Worm (Caenorhabditis elegans) whole organism, dauer: ENCODE data around the gene mam-1.

Experiments
- unc-62 ChIP-seq: sonication (generic microtip); optimal IDR thresholded peaks from 2 replicates; lab custom pipeline; 2017; ENCODE audit warnings: missing biosample characterization, missing genetic modification reagents, missing genetic modification characterization

The mam-1 gene

DNA sequence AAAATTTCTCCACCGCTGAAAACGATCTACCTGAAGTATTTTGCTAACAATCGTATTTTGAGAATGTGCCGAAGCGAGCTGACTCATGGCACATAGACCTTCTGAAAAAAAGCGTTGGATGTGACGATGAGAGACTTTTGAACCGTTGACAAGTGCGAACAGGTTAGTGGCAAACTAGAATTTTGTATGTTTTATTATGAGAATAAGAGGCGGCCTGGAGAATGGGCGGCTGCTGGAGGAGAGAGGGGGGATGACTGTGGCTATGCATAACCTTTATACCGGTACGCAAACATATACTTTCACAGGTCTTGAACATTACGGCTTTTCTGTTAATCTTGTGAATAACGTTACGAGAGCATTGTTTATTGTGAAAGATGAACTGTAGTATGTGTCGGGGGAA is at the start of gene mam-1:
mam-1 (minus strand) TSS at position 101 of the 400 bp plus-strand sequence.
- TF ChIP-seq unc-62 (GFP tag; lab: Kevin White, UChicago): no peak

DNA sequence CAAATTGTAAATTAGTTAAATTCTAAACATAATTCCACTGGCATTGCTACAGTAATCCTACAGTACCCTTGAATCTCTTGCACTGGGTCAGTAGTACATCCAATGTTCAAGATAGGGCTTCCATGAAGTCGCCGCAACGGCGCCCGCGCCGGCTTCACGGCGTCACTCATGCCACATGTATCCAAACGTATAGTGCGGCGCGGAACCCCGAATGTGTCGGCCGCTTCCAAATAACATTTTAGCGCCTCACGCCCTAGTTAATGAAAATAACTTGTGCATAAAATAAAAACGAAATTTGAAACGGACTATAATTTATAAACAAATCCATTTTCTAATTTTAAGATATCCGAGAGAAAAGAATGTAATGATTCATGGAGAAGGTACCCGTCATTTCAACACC is 47.8 kb upstream of the mam-1 start:
- TF ChIP-seq unc-62 (GFP tag; lab: Kevin White, UChicago): no peak

DNA sequence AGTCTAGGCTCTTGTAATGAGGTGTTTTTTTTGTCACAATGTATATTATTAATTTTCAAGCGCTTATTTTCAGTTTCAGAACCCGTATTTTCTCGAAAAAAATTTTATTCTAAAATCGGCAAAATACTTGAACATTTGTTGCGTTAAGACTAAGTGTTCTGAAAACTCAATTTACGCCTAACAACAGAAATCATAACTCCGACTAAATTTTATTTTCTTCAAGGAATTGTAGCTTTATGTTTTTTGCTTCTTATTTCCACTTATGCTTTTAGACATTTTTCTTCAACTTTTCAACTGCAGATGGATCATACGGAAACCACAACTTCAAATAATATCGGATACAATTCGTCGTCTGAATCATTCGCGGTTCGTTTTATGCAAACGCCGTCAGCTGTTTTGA is 45.3 kb upstream of the mam-1 start, which contains the start of gene F35H12.1:
F35H12.1 (plus strand) TSS at position 301 of the 400 bp plus-strand sequence.
- TF ChIP-seq unc-62 (GFP tag; lab: Kevin White, UChicago): no peak

DNA sequence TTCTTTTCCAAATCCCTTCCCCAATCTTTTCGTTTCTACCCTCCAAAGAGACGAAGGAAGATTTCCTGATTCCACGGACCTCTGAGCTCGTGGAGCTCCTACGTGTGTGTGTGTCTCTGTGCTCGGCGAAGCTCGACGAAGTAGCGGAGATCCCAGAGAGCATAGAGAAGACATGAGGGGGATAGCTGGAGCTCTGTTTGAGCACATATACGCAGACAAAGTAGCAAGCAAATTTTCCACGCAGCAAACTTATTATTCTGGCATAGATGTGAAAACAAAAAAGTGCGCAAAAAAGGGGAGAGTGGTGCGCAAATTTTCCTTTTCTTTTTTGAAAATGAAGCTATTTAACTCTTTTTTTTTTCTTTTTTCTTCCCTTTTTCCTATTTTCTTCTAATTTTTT is 44.7 kb upstream of the mam-1 start:
- no peak for TF ChIP-seq unc-62 (GFP tag; lab: Kevin White, UChicago)

DNA sequence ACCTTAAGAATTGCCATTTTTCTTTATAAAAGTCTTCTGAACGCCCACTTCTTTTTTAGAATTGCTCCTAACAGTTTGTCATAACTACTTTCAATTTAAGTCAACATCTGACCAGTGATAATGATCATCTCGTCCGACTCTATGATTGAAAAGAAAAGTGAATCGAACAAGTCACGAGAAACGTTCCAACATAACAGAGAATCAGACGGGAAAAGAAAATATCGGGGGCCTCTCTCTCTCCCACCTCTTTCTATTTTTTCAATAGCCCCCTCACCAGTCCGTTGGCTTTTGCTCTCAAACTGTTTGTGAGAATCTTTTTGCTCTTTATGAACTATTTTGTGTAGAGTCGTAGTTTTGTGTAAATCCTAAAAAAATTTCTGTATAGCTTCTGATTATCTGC is 39.4 kb upstream of the mam-1 start:
- TF ChIP-seq unc-62 (GFP tag; lab: Kevin White, UChicago): no peak

DNA sequence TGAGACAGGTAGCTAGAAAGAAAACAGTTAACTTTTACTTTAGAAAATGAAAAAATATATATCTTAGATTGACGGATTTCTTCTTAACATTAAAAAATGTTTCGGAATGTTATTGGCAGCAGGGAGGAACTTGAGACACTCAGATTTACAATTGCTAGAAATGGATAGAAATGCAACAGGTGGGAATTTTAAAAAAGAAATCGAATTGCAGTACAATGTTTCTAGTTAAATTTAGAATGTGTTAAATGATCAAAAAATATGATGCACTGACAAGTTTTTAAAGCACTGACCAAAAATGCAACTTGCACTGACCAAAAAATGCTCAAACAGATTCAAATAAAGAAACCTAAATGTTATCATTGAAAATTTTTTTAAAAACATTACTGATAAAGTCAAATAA is 37.9 kb upstream of the mam-1 start:
- TF ChIP-seq unc-62 (GFP tag; lab: Kevin White, UChicago): no peak

DNA sequence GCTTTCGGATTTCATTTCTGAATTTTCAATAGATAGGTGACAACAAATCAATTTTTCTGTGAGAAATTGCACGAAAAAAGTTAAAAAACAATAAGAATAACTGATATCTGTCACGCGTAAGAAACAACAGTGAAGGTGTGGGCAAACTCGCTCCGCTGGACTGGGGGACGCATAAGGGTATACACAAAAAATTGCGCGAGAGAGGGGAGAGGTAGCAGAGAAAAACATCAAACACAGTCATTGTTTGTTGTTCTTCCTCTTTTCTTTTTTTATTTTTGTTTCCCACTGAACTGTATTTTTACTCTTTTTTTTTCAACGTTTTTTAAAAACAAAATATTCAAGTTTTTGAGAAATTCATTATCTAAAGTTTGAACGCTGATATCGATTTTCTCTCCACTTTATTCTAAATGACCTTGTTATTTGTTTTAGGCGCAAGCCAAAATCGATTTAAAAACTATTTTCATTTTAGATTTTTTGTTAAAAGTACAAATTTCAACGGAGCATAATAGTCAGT is 36.4 kb upstream of the mam-1 start, which contains the start of the genes pifk-1 and tbc-11:
pifk-1 (minus strand) TSS at position 17 of the 514 bp plus-strand sequence.
tbc-11 (plus strand) TSS at position 464 of the 514 bp plus-strand sequence.
- no peak for TF ChIP-seq unc-62 (GFP tag; lab: Kevin White, UChicago)

DNA sequence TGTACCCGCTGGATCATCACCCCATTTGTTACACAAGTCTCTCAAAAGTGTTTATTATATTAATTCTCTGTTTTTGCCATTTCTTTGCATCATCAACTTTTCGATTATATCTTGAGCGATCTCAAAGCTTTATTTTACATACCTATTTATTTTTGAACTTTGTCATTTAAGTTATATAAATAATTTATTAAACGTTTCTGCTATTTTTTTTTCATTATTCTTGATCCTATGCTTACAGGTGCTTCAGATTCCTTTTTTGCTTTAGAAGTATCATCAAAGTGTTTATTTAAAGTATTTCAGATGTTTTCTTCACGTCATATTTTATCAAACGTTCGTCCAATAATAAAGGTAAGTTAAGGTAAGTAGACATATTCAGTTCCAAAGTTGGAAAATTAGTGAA is 29.9 kb upstream of the mam-1 start, which contains the start of gene F35H12.5:
F35H12.5 (plus strand) TSS at position 301 of the 400 bp plus-strand sequence.
- TF ChIP-seq unc-62 (GFP tag; lab: Kevin White, UChicago): no peak

DNA sequence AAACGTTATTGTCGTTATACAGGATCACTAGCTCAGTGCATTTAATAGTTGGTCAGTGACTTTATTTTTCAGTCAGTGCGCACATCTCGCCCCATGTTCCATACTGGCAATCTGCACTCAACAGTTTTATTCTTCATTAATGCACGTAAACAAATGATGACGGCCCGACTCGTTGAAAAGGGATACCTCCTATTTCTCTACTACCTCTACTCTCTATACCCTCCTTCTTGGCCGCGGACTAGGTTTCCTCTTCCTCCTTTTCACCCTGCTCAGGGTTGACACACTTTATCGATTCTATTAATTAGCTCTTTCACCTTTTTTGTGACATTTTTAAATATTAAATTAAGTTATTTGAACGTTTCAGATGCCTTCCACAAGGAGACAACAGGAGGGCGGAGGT is 27.3 kb upstream of the mam-1 start, which contains the start of gene sel-12:
sel-12 (plus strand) TSS at position 358 of the 400 bp plus-strand sequence.
- no peak for TF ChIP-seq unc-62 (GFP tag; lab: Kevin White, UChicago)

DNA sequence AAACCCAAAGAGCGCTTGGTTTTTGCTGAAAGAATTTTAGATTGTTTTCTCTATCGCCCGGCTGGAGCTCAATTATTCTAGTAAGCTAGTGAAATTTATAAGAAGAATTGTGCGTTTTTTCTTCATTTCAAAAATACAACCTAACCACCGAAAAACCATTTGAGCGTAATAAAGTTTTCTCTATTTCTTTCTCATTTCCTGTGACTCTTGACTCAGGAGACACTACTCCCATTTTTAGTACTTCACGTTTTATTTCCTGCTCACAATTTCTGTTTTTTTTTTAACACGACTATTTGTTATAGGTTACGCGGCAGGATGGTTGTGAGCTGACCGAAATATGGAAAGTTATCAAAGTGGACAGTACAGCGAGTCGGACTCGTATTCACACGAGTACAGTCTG is 24.8 kb upstream of the mam-1 start, which contains the start of gene F35H12.6:
F35H12.6 (plus strand) TSS at position 301 of the 400 bp plus-strand sequence.
- TF ChIP-seq unc-62 (GFP tag; lab: Kevin White, UChicago): no peak

DNA sequence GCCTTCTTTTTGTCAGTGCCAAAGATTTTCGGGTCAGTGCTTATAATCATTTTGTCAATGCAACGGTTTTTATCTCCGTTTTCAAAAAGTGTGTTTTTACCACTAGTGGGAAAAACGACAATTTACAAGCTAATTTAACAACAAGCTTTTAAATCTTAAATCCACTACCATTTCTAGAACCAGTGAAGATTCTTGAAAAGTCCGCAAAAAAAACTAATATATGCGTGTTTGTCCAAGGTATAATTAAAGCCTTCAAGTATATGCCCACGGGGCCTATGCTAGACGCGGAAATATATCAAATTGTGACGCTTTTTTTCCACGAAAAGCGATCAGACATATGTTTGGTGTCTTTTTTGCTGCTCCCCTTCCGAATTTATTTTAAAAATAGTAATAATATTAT is 24.4 kb upstream of the mam-1 start:
- TF ChIP-seq unc-62 (GFP tag; lab: Kevin White, UChicago): no peak

DNA sequence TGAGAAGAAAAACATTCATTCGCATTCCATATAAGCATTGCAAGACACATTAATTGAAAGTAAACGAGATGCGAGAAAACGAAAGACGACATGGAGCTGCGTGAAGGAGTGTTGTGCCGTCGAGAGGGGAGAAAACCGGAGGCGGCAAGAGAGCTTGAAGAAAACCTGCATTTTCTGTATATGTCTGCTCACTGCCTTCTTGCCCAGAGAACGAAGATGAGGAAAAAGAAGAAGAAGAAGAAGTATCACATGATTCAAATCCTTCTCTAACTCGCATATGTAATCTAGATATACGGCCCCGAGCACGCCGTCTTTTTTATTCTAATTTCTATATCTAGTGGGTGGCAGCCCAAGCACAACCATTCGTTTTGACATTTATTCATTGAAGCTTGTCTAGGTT is 22.1 kb upstream of the mam-1 start:
- no peak for TF ChIP-seq unc-62 (GFP tag; lab: Kevin White, UChicago)

DNA sequence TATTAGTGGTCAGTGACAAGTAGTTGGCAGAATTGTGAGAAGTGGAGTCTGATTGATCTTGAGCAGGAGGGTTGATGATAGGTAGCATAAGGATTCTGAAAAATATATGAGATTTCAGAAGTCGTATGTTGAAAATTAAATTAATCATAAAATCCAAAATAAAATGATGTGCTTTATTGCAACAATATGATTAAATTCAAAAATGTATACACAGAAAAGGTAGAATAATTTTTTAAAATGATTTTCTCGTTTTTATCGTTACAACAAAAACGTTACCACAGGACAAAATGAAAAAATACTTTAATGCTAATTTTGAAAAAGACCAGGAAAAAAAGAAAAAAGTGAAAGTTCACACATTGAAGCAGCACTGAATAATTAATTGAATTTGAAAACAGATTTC is 14.3 kb upstream of the mam-1 start, which contains the start of gene ZC13.10:
ZC13.10 (minus strand) TSS at position 101 of the 400 bp plus-strand sequence.
- no peak for TF ChIP-seq unc-62 (GFP tag; lab: Kevin White, UChicago)

DNA sequence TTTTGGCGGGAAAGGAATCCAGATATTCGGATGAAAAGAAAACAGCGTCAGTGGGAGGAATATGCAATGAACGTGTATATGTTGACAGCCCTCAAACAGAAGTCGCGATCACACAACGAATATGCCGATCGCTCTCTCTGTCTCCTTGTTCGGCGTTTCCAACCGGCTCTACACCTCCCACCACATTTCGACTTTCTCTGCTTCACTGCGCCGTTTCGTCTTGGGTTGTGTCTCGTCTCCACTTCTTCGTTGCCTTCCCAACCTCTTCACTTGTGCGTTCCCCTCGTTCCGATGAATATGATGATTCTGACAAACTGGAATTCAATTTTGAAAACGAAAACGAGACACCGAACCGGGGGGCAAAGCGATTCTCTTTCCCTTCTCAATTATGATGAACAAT is 9.8 kb upstream of the mam-1 start, which contains the start of gene mab-7:
mab-7 (minus strand) TSS at position 101 of the 400 bp plus-strand sequence.
- no peak for TF ChIP-seq unc-62 (GFP tag; lab: Kevin White, UChicago)

DNA sequence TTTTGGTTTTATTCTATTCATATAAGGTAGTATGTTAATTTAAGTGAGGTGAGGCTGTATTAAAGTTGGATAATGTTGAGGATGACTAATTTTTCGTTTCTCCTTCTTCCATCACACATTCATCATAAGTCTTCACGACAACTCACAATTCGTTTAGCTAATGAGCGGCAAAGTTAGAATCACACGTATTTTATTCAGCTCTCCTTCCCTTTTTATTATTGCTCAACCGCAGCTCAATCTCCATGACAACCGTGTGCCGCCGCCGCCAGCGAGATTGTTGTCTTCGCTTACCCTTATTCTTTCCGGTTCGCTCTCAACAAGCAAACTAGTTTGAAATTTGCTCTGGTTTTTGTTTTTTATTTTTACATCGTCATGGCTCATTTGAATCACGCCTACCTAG is 7.8 kb downstream of the mam-1 start, which contains the start of gene ZC13.2:
ZC13.2 (plus strand) TSS at position 301 of the 400 bp plus-strand sequence.
- TF ChIP-seq unc-62 (GFP tag; lab: Kevin White, UChicago): no peak

DNA sequence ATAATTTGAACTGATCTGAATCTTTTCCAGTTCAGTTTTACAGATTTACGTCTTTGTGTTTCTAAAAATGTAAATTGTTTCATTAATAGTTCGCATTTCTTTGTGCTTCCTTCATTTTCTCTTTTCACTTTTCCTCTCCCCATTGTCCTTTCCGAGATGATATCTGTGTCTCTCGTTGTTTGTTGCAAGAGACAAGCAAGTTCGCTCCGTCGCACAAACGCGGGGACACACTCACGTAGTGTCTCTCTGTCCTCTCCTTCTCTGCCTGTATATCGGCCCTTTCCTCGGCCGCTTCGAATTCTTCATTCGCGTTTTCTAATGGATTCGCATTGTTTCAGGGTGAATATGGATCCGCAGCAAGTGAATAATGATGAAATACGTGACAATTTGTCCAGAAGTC is 11.3 kb downstream of the mam-1 start, which contains the start of gene ZC13.1:
ZC13.1 (plus strand) TSS at position 305 of the 400 bp plus-strand sequence.
- no peak for TF ChIP-seq unc-62 (GFP tag; lab: Kevin White, UChicago)

DNA sequence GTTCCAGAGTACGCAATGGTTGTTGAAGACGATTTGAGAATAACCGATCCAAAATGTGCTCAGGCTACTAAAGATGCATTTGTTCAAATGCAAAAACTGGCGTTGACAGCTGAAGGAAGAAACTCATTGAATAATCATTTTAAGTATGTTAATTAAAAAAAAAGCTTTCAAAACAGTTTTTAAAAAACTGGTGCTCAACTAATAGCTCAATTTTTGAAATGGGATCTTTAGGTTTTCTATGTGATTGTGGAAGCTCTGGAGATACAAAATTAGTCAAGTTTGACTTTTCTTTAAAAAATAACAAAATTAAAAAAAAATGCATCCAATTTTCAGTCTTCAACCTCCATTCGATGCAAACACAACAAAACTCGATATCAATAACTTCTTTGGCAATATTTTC is 14.6 kb downstream of the mam-1 start:
- TF ChIP-seq unc-62 (GFP tag; lab: Kevin White, UChicago): no peak
